Worm (Caenorhabditis elegans): ENCODE results near the gene ard-1.

ard-1 gene

DNA sequence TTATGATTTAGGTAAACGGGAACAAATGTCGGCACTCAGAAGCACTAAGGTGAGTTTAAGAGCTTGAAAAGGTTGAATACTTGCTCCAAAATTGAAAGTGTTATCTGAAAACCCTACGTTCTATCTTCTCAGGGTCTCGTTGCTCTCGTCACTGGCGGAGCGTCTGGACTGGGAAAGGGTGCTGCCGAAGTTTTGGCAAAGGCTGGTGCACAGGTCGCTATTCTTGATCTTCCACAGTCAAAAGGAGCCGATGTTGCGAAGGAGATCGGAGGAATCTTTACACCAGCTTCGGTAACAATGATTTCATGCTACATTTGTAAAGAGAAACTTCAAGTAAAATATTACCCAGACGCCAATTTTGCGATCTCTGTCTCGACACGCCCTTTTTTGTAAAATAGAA is at the start of gene ard-1:
Gene ard-1, plus strand, starts transcription at position 12 of the 400 bp plus-strand sequence.
- TF ChIP-seq zag-1 (tag; optimal IDR thresholded peaks at IDR 0.05) (no peak), snpc-4 (tag; optimal IDR thresholded peaks at IDR 0.05) (no peak), egl-27 (tag; optimal IDR thresholded peaks at IDR 0.05) (no peak), nhr-10 (tag; optimal IDR thresholded peaks at IDR 0.05) (no peak), nhr-25 (tag; optimal IDR thresholded peaks at IDR 0.05) (no peak), sma-3 (GFP tag; optimal IDR thresholded peaks at IDR 0.05) (no peak), R02D3.7 (tag; optimal IDR thresholded peaks at IDR 0.05) (no peak), ceh-16 (tag; optimal IDR thresholded peaks at IDR 0.05) (no peak), nhr-77 (tag; optimal IDR thresholded peaks at IDR 0.05) (no peak), dmd-4 (tag; optimal IDR thresholded peaks at IDR 0.05) (no peak), ZK546.5 (tag; optimal IDR thresholded peaks at IDR 0.05) (no peak), alr-1 (tag; optimal IDR thresholded peaks at IDR 0.05) (no peak), aly-2 (tag; optimal IDR thresholded peaks at IDR 0.05) (no peak), sma-9 (GFP tag; optimal IDR thresholded peaks at IDR 0.05) (no peak), sma-9 (tag; optimal IDR thresholded peaks at IDR 0.05) (no peak)

- TF ChIP-seq nhr-129 (tag; optimal IDR thresholded peaks at IDR 0.05): peak; percentile 12
- TF ChIP-seq ztf-4 (tag; optimal IDR thresholded peaks at IDR 0.05): no peak
These were observed 48.9 kb upstream of the ard-1 start, which contains the start of gene let-70 for ce11 chrIV:11082153-11082552. Gene let-70, minus strand, starts transcription at chrIV:11082253.

DNA sequence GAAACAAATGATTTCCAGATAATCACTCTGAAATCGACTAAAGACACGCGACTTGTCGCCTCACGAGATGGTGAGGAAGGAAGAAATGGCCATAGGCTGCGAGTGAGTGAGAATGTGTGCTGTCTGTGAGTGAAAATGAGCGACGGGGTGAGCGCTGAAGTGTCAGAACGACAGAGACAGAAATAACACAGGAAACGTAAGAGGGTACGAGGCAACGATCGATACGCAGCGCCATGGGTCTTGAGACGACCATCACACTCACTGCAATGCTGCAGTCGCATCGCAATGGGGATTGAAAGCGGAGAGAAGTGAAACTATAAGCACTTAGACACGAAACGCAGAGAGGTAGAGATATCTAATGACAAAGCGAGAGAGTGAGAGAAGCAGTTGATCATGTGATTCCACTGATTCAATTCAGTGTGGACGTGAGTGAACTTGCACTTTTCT is 48.3 kb upstream of the ard-1 start:
- peak; percentile 95 for TF ChIP-seq nhr-6 (tag; optimal IDR thresholded peaks at IDR 0.05)
- TF ChIP-seq sem-4 (tag; optimal IDR thresholded peaks at IDR 0.05): peak; percentile 96
- TF ChIP-seq unc-39 (tag; optimal IDR thresholded peaks at IDR 0.05): peak; percentile 27
- TF ChIP-seq skn-1 (tag; optimal IDR thresholded peaks at IDR 0.05): peak; percentile 3
- TF ChIP-seq lsy-2 (tag; optimal IDR thresholded peaks at IDR 0.05): peak; percentile 76 to 94
- no peak for TF ChIP-seq mbf-1 (tag; optimal IDR thresholded peaks at IDR 0.05)
- TF ChIP-seq sma-9 (GFP tag; optimal IDR thresholded peaks at IDR 0.05): peak; percentile 92
- TF ChIP-seq sma-9 (tag; optimal IDR thresholded peaks at IDR 0.05): no peak
- peak; percentile 99 for TF ChIP-seq zag-1 (tag; optimal IDR thresholded peaks at IDR 0.05)
- TF ChIP-seq lin-13 (GFP tag; optimal IDR thresholded peaks at IDR 0.05): peak; percentile 86
- TF ChIP-seq elt-3 (tag; optimal IDR thresholded peaks at IDR 0.05): no peak
- TF ChIP-seq egl-27 (tag; optimal IDR thresholded peaks at IDR 0.05): peak; percentile 93
- peak; percentile 42 for TF ChIP-seq nhr-23 (tag; optimal IDR thresholded peaks at IDR 0.05)
- peak; percentile 93 for TF ChIP-seq mab-5 (tag; optimal IDR thresholded peaks at IDR 0.05)
- TF ChIP-seq Y55F3AM.14 (GFP tag; optimal IDR thresholded peaks at IDR 0.05): peak; percentile 83
- TF ChIP-seq lin-39 (tag; optimal IDR thresholded peaks at IDR 0.05): peak; percentile 25
- TF ChIP-seq snpc-4 (tag; optimal IDR thresholded peaks at IDR 0.05): peak; percentile 62
- TF ChIP-seq C34F6.9 (tag; optimal IDR thresholded peaks at IDR 0.05): peak; percentile 99
- peak; percentile 91 for TF ChIP-seq crh-2 (tag; optimal IDR thresholded peaks at IDR 0.05)
- TF ChIP-seq sma-3 (GFP tag; optimal IDR thresholded peaks at IDR 0.05): peak; percentile 91
- peak; percentile 62 for TF ChIP-seq alr-1 (tag; optimal IDR thresholded peaks at IDR 0.05)
- TF ChIP-seq nhr-10 (tag; optimal IDR thresholded peaks at IDR 0.05): no peak
- no peak for TF ChIP-seq nhr-77 (tag; optimal IDR thresholded peaks at IDR 0.05)
- no peak for TF ChIP-seq ceh-16 (tag; optimal IDR thresholded peaks at IDR 0.05)
- no peak for TF ChIP-seq ztf-11 (tag; optimal IDR thresholded peaks at IDR 0.05)
- TF ChIP-seq ceh-82 (tag; optimal IDR thresholded peaks at IDR 0.05): peak; percentile 60
- TF ChIP-seq nhr-12 (tag; optimal IDR thresholded peaks at IDR 0.05): no peak
- peak; percentile 94 for TF ChIP-seq lin-11 (tag; optimal IDR thresholded peaks at IDR 0.05)
- TF ChIP-seq ZK546.5 (tag; optimal IDR thresholded peaks at IDR 0.05): peak; percentile 44
- TF ChIP-seq F13H6.1 (tag; optimal IDR thresholded peaks at IDR 0.05): peak; percentile 97
- peak; percentile 96 for TF ChIP-seq nhr-21 (tag; optimal IDR thresholded peaks at IDR 0.05)
- TF ChIP-seq gmeb-1 (tag; optimal IDR thresholded peaks at IDR 0.05): peak; percentile 64
- peak; percentile 91 for TF ChIP-seq ztf-4 (tag; optimal IDR thresholded peaks at IDR 0.05)
- peak; percentile 90 for TF ChIP-seq ama-1 (optimal IDR thresholded peaks at IDR 0.05)
- TF ChIP-seq nhr-129 (tag; optimal IDR thresholded peaks at IDR 0.05): peak; percentile 98
- peak; percentile 92 for TF ChIP-seq blmp-1 (tag; optimal IDR thresholded peaks at IDR 0.05; ENCODE audit: insufficient read depth)
- peak; percentile 85 for TF ChIP-seq fos-1 (tag; optimal IDR thresholded peaks at IDR 0.05)
- no peak for TF ChIP-seq elt-1 (tag; optimal IDR thresholded peaks at IDR 0.05)
- TF ChIP-seq aly-2 (tag; optimal IDR thresholded peaks at IDR 0.05): no peak
- TF ChIP-seq R02D3.7 (tag; optimal IDR thresholded peaks at IDR 0.05): no peak
- TF ChIP-seq dmd-4 (tag; optimal IDR thresholded peaks at IDR 0.05): no peak
- TF ChIP-seq nhr-25 (tag; optimal IDR thresholded peaks at IDR 0.05): peak; percentile 94
- TF ChIP-seq peb-1 (tag; optimal IDR thresholded peaks at IDR 0.05): no peak
- TF ChIP-seq mdl-1 (tag; optimal IDR thresholded peaks at IDR 0.05): peak; percentile 61 to 84
- peak; percentile 21 for TF ChIP-seq unc-62 (GFP tag; optimal IDR thresholded peaks at IDR 0.05)
- no peak for TF ChIP-seq ztf-1 (GFP tag; conservative IDR thresholded peaks at IDR 0.05)
- TF ChIP-seq nhr-11 (tag; optimal IDR thresholded peaks at IDR 0.05): no peak
- TF ChIP-seq unc-55 (GFP tag; optimal IDR thresholded peaks at IDR 0.05): peak; percentile 94
